Worm (Caenorhabditis elegans) whole organism, young adult: Measurements from ENCODE around the gene thk-1.

Experiments
- bed-1 ChIP-seq: fragments of 200-800 bp; sonication (Bioruptor generic); IDR thresholded peaks from 2 replicates; pipeline ENCODE4 v1.3.6; 2022; ENCODE audit warnings: missing genetic modification reagents, missing genetic modification characterization, missing compliant biosample characterization
- cebp-1 ChIP-seq, 2 experiments: fragments of 200-800 bp in 1 of 2; sonication (Bioruptor generic) in 1 of 2; sonication (generic microtip) in 1 of 2; IDR thresholded peaks in 1 of 2; optimal IDR thresholded peaks in 1 of 2; 2 replicates each; pipeline versions ENCODE4 v1.3.6 to Lab custom; 2017 to 2022; ENCODE audit warnings: missing compliant biosample characterization in 2 of 2, missing genetic modification characterization in 2 of 2, mild to moderate bottlenecking in 1 of 2, missing genetic modification reagents in 1 of 2, moderate library complexity in 1 of 2

- TF ChIP-seq cebp-1 (GFP tag; IDR thresholded peaks at IDR 0.05; lab: Robert Waterston, UW) (no peak), cebp-1 (tag; optimal IDR thresholded peaks at IDR 0.05; lab: Kevin White, UChicago) (no peak), bed-1 (GFP tag; lab: Robert Waterston, UW) (no peak)
Observed at ce11 chrIV:10313565-10313964, 32.2 kb upstream of the thk-1 start, which contains the start of gene acs-18.
